Fruit fly (Drosophila melanogaster) whole organism, embryonic: ENCODE measurements around the gene CG18622.

Source experiments
- BtbVII ChIP-seq: fragments of 200-800 bp; sonication (Bioruptor generic); optimal IDR thresholded peaks from 3 replicates; lab custom pipeline; 2017; ENCODE audit warnings: missing biosample characterization, mild to moderate bottlenecking, missing genetic modification characterization
- CG10979 ChIP-seq: fragments of 200-800 bp; sonication (Bioruptor generic); optimal IDR thresholded peaks from 2 replicates; lab custom pipeline; 2018; ENCODE audit warnings: missing biosample characterization, mild to moderate bottlenecking, missing genetic modification characterization, moderate library complexity
- CG11504 ChIP-seq: fragments of 200-800 bp; sonication (Bioruptor generic); optimal IDR thresholded peaks from 3 replicates; lab custom pipeline; 2019; ENCODE audit warnings: missing biosample characterization, mild to moderate bottlenecking, missing genetic modification characterization, moderate library complexity
- CG12219 ChIP-seq: fragments of 200-800 bp; sonication (Bioruptor generic); optimal IDR thresholded peaks from 3 replicates; lab custom pipeline; 2018; ENCODE audit warnings: missing biosample characterization, mild to moderate bottlenecking, missing genetic modification characterization
- CG12236 ChIP-seq: fragments of 200-800 bp; sonication (Bioruptor generic); optimal IDR thresholded peaks from 2 replicates; lab custom pipeline; 2016; ENCODE audit warnings: missing biosample characterization, missing genetic modification characterization
- CG15696 ChIP-seq: fragments of 200-800 bp; sonication (Bioruptor generic); optimal IDR thresholded peaks from 2 replicates; lab custom pipeline; 2019; ENCODE audit warnings: missing biosample characterization, mild to moderate bottlenecking, missing genetic modification characterization, moderate library complexity
- CG1602 ChIP-seq: fragments of 200-800 bp; sonication (Bioruptor generic); optimal IDR thresholded peaks from 3 replicates; lab custom pipeline; 2016; ENCODE audit warnings: missing biosample characterization, missing genetic modification characterization
- CG17361 ChIP-seq: fragments of 200-800 bp; sonication (Bioruptor generic); IDR thresholded peaks from 3 replicates; pipeline ENCODE4 v1.3.6; 2022; ENCODE audit warnings: missing biosample characterization, missing genetic modification characterization
- CG17385 ChIP-seq: fragments of 200-800 bp; sonication (Bioruptor generic); optimal IDR thresholded peaks from 3 replicates; lab custom pipeline; 2018; ENCODE audit warnings: missing biosample characterization, mild to moderate bottlenecking, missing genetic modification characterization
- CG18011 ChIP-seq: fragments of 200-800 bp; sonication (Bioruptor generic); optimal IDR thresholded peaks from 2 replicates; lab custom pipeline; 2017; ENCODE audit warnings: missing biosample characterization, missing genetic modification characterization, mild to moderate bottlenecking, moderate library complexity, missing genotype
- CG1832 ChIP-seq: fragments of 200-800 bp; sonication (Bioruptor generic); optimal IDR thresholded peaks from 2 replicates; lab custom pipeline; 2017; ENCODE audit warnings: missing biosample characterization, mild to moderate bottlenecking, missing genetic modification characterization, inconsistent platforms
- CG2678 ChIP-seq: fragments of 200-800 bp; sonication (Bioruptor generic); optimal IDR thresholded peaks from 3 replicates; lab custom pipeline; 2019; ENCODE audit warnings: missing biosample characterization, mild to moderate bottlenecking, missing genetic modification characterization, moderate library complexity
- CG2712 ChIP-seq: fragments of 200-800 bp; optimal IDR thresholded peaks from 3 replicates; lab custom pipeline; 2019; ENCODE audit warnings: missing biosample characterization, mild to moderate bottlenecking, missing genetic modification characterization, moderate library complexity
- CG2875 ChIP-seq: fragments of 200-800 bp; sonication (Bioruptor generic); optimal IDR thresholded peaks from 2 replicates; lab custom pipeline; 2017; ENCODE audit warnings: missing biosample characterization, mild to moderate bottlenecking, missing genetic modification characterization, missing genetic modification reagents
- CG32767 ChIP-seq: fragments of 200-800 bp; sonication (Bioruptor generic); IDR thresholded peaks from 2 replicates; pipeline ENCODE4 v1.3.6; 2022; ENCODE audit warnings: missing biosample characterization, missing genetic modification characterization
- CG34376 ChIP-seq: fragments of 200-800 bp; sonication (Bioruptor generic); optimal IDR thresholded peaks from 2 replicates; lab custom pipeline; 2018; ENCODE audit warnings: missing biosample characterization, mild to moderate bottlenecking, missing genetic modification characterization
- CG34422 ChIP-seq: fragments of 200-800 bp; sonication (Bioruptor generic); IDR thresholded peaks from 3 replicates; pipeline ENCODE4 v1.3.6; 2022; ENCODE audit warnings: missing biosample characterization, missing genetic modification characterization
- CG3847 ChIP-seq: fragments of 200-800 bp; sonication (Bioruptor generic); IDR thresholded peaks from 2 replicates; pipeline ENCODE4 v1.3.6; 2022; ENCODE audit warnings: missing biosample characterization, missing genetic modification characterization
- CG4617 ChIP-seq: fragments of 200-800 bp; sonication (Bioruptor generic); optimal IDR thresholded peaks from 3 replicates; lab custom pipeline; 2016; ENCODE audit warnings: missing biosample characterization, missing genetic modification characterization, borderline replicate concordance
- CG4820 ChIP-seq: fragments of 200-800 bp; sonication (Bioruptor generic); optimal IDR thresholded peaks from 3 replicates; lab custom pipeline; 2016; ENCODE audit warnings: missing biosample characterization, missing genetic modification characterization
- CG7745 ChIP-seq: fragments of 200-800 bp; sonication (Bioruptor generic); optimal IDR thresholded peaks from 2 replicates; lab custom pipeline; 2018; ENCODE audit warnings: missing biosample characterization, mild to moderate bottlenecking, missing genetic modification characterization, moderate library complexity
- CG8089 ChIP-seq: fragments of 200-800 bp; sonication (Bioruptor generic); optimal IDR thresholded peaks from 3 replicates; lab custom pipeline; 2016; ENCODE audit warnings: missing biosample characterization, missing genetic modification characterization
- Dad ChIP-seq: fragments of 200-800 bp; sonication (Bioruptor generic); optimal IDR thresholded peaks from 3 replicates; lab custom pipeline; 2016; ENCODE audit warnings: missing biosample characterization, missing genetic modification characterization
- Dbx ChIP-seq: fragments of 200-800 bp; sonication (Bioruptor generic); IDR thresholded peaks from 3 replicates; pipeline ENCODE4 v1.3.6; 2022; ENCODE audit warnings: missing biosample characterization, missing genetic modification characterization
- Dek ChIP-seq: fragments of 200-800 bp; sonication (Bioruptor generic); optimal IDR thresholded peaks from 3 replicates; lab custom pipeline; 2019; ENCODE audit warnings: missing biosample characterization, mild to moderate bottlenecking, missing genetic modification characterization, moderate library complexity
- Dip3 ChIP-seq: fragments of 200-800 bp; sonication (Bioruptor generic); optimal IDR thresholded peaks from 3 replicates; lab custom pipeline; 2016; ENCODE audit warnings: missing biosample characterization, missing genetic modification characterization
- Dll ChIP-seq: fragments of 200-800 bp; sonication (Bioruptor generic); IDR thresholded peaks from 4 replicates; pipeline ENCODE4 v1.3.6; 2022; ENCODE audit warnings: missing biosample characterization, missing genetic modification characterization; ENCODE audit not compliant: partially characterized antibody
- Gsc ChIP-seq: fragments of 200-800 bp; sonication (Bioruptor generic); IDR thresholded peaks from 2 replicates; pipeline ENCODE4 v1.3.6; 2022; ENCODE audit warnings: missing biosample characterization, missing genetic modification characterization
- Hmr ChIP-seq: fragments of 200-800 bp; sonication (Bioruptor generic); optimal IDR thresholded peaks from 3 replicates; lab custom pipeline; 2017; ENCODE audit warnings: mild to moderate bottlenecking, missing biosample characterization, missing genetic modification reagents, missing genetic modification characterization
- MESR4 ChIP-seq: fragments of 200-800 bp; sonication (Bioruptor generic); optimal IDR thresholded peaks from 2 replicates; lab custom pipeline; 2018; ENCODE audit warnings: missing biosample characterization, mild to moderate bottlenecking, missing genetic modification characterization, moderate library complexity
- Mad ChIP-seq: fragments of 200-800 bp; sonication (Bioruptor generic); optimal IDR thresholded peaks from 2 replicates; lab custom pipeline; 2016; ENCODE audit warnings: missing biosample characterization, missing genetic modification characterization
- Med ChIP-seq: fragments of 200-800 bp; sonication (Bioruptor generic); peaks from one replicate; lab custom pipeline; 2016; ENCODE audit warnings: missing biosample characterization, missing genetic modification characterization, mild to moderate bottlenecking, inconsistent platforms, moderate library complexity
- Meics ChIP-seq: fragments of 200-800 bp; sonication (Bioruptor generic); optimal IDR thresholded peaks from 2 replicates; lab custom pipeline; 2017; ENCODE audit warnings: missing biosample characterization, mild to moderate bottlenecking, missing genetic modification characterization
- Mes4 ChIP-seq: fragments of 200-800 bp; sonication (Bioruptor generic); optimal IDR thresholded peaks from 2 replicates; lab custom pipeline; 2016; ENCODE audit warnings: missing biosample characterization, missing genetic modification characterization
- Nf-YA ChIP-seq: fragments of 200-800 bp; sonication (Bioruptor generic); IDR thresholded peaks from 2 replicates; pipeline ENCODE4 v1.3.6; 2022; ENCODE audit warnings: missing biosample characterization, missing genetic modification characterization
- Nf-YB ChIP-seq: fragments of 200-800 bp; sonication (Bioruptor generic); optimal IDR thresholded peaks from 3 replicates; lab custom pipeline; 2019; ENCODE audit warnings: missing biosample characterization, mild to moderate bottlenecking, missing genetic modification characterization, moderate library complexity
- Oaz ChIP-seq: fragments of 200-800 bp; sonication (Bioruptor generic); IDR thresholded peaks from 2 replicates; pipeline ENCODE4 v1.3.6; 2022; ENCODE audit warnings: missing biosample characterization, missing genetic modification characterization
- Sox102F ChIP-seq: fragments of 200-800 bp; sonication (Bioruptor generic); optimal IDR thresholded peaks from 2 replicates; lab custom pipeline; 2018; ENCODE audit warnings: missing biosample characterization, mild to moderate bottlenecking, missing genetic modification characterization, moderate library complexity
- chinmo ChIP-seq: fragments of 200-800 bp; sonication (Bioruptor generic); IDR thresholded peaks from 4 replicates; pipeline ENCODE4 v1.3.6; 2022; ENCODE audit warnings: missing biosample characterization, missing genetic modification characterization; ENCODE audit not compliant: partially characterized antibody
- dati ChIP-seq: fragments of 200-800 bp; sonication (Bioruptor generic); IDR thresholded peaks from 2 replicates; pipeline ENCODE4 v1.3.6; 2022; ENCODE audit warnings: missing biosample characterization, missing genetic modification characterization
- fu2 ChIP-seq: fragments of 200-800 bp; sonication (Bioruptor generic); optimal IDR thresholded peaks from 2 replicates; lab custom pipeline; 2016; ENCODE audit warnings: missing biosample characterization, missing genetic modification characterization
- klu ChIP-seq: fragments of 200-800 bp; sonication (Bioruptor generic); IDR thresholded peaks from 2 replicates; pipeline ENCODE4 v1.3.6; 2022; ENCODE audit warnings: missing biosample characterization, missing genetic modification characterization
- lilli ChIP-seq: fragments of 200-800 bp; sonication (Bioruptor generic); optimal IDR thresholded peaks from 3 replicates; lab custom pipeline; 2016; ENCODE audit warnings: missing biosample characterization, missing genetic modification characterization
- lov ChIP-seq, 2 experiments: fragments of 200-800 bp in 1 of 2; fragments of >200 bp in 1 of 2; sonication (Bioruptor generic) in 1 of 2; IDR thresholded peaks in 1 of 2; optimal IDR thresholded peaks in 1 of 2; 2 replicates in 1 of 2; 3 replicates in 1 of 2; pipeline versions ENCODE4 v1.3.6 to Lab custom; 2017 to 2022; ENCODE audit warnings: missing biosample characterization in 1 of 2, missing genetic modification characterization in 1 of 2
- maf-S ChIP-seq: fragments of 200-800 bp; sonication (Bioruptor generic); optimal IDR thresholded peaks from 2 replicates; lab custom pipeline; 2016; ENCODE audit warnings: missing biosample characterization, missing genetic modification characterization
- odd ChIP-seq: fragments of 200-800 bp; sonication (Bioruptor generic); optimal IDR thresholded peaks from 2 replicates; lab custom pipeline; 2017; ENCODE audit warnings: missing biosample characterization, mild to moderate bottlenecking, missing genetic modification characterization
- pum ChIP-seq: fragments of 200-800 bp; sonication (Bioruptor generic); optimal IDR thresholded peaks from 2 replicates; lab custom pipeline; 2016; ENCODE audit warnings: missing biosample characterization, missing genetic modification characterization
- sens ChIP-seq: fragments of 200-800 bp; sonication (Bioruptor generic); peaks from one replicate; lab custom pipeline; 2016; ENCODE audit warnings: missing biosample characterization, missing genetic modification characterization
- tll ChIP-seq, 2 experiments: fragments of 200-800 bp in 1 of 2; fragments of >200 bp in 1 of 2; sonication (Bioruptor generic) in 1 of 2; optimal IDR thresholded peaks; 2 replicates each; lab custom pipeline; 2017 to 2019; ENCODE audit warnings: missing biosample characterization in 2 of 2, missing genetic modification characterization in 2 of 2, mild to moderate bottlenecking in 1 of 2, moderate library complexity in 1 of 2
- trh ChIP-seq: fragments of 200-800 bp; sonication (Bioruptor generic); optimal IDR thresholded peaks from 2 replicates; lab custom pipeline; 2016; ENCODE audit warnings: missing biosample characterization, missing genetic modification characterization

The CG18622 gene

dm6 chr3R:16982108-16982707, 5.3 kb downstream of the CG18622 start, which contains the start of gene AhcyL2 (continued):
- peak; percentile 92; the same call in 2 of the 4 replicates for TF ChIP-seq chinmo (GFP tag; lab: Robert Waterston, UW)
- TF ChIP-seq CG7745 (tag; lab: Kevin White, UChicago) = no peak
- peak; percentile 67 for TF ChIP-seq BtbVII (GFP tag; lab: Kevin White, UChicago)
- no peak for TF ChIP-seq sens (GFP tag; lab: Kevin White, UChicago)
- no peak for TF ChIP-seq Mes4 (GFP tag; lab: Kevin White, UChicago)
- no peak for TF ChIP-seq Dbx (GFP tag; lab: Robert Waterston, UW)
- no peak for TF ChIP-seq CG17361 (GFP tag; lab: Robert Waterston, UW)
- TF ChIP-seq CG4820 (GFP tag; lab: Kevin White, UChicago) = no peak
- no peak for TF ChIP-seq lov (optimal IDR thresholded peaks at IDR 0.05; lab: Kevin White, UChicago)
- TF ChIP-seq lov (GFP tag; IDR thresholded peaks at IDR 0.05; lab: Robert Waterston, UW) = no peak
- no peak for TF ChIP-seq CG10979 (tag; lab: Kevin White, UChicago)
- no peak for TF ChIP-seq fu2 (GFP tag; lab: Kevin White, UChicago)
- TF ChIP-seq CG1832 (GFP tag; lab: Kevin White, UChicago) = no peak
- TF ChIP-seq CG11504 (tag; lab: Kevin White, UChicago) = no peak
- TF ChIP-seq Hmr (GFP tag; lab: Kevin White, UChicago) = peak; percentile 14
- TF ChIP-seq Dll (GFP tag; lab: Robert Waterston, UW) = no peak
- no peak for TF ChIP-seq CG3847 (GFP tag; lab: Robert Waterston, UW)
- TF ChIP-seq CG2678 (tag; lab: Kevin White, UChicago) = no peak
- TF ChIP-seq Nf-YB (GFP tag; lab: Kevin White, UChicago) = no peak
- TF ChIP-seq Dad (GFP tag; lab: Kevin White, UChicago) = no peak
- TF ChIP-seq CG2712 = no peak
- no peak for TF ChIP-seq CG1602 (GFP tag; lab: Kevin White, UChicago)
- TF ChIP-seq maf-S (GFP tag; lab: Kevin White, UChicago) = no peak
- TF ChIP-seq CG15696 = no peak
- no peak for TF ChIP-seq CG2875 (GFP tag; lab: Kevin White, UChicago)
- no peak for TF ChIP-seq dati (GFP tag; lab: Robert Waterston, UW)
- TF ChIP-seq CG4617 (GFP tag; lab: Kevin White, UChicago) = no peak
- no peak for TF ChIP-seq tll (GFP tag; optimal IDR thresholded peaks at IDR 0.05; lab: Kevin White, UChicago)
- TF ChIP-seq Med (GFP tag; lab: Kevin White, UChicago) = peak; percentile 47
- 0 out of 3 replicates have a peak, but pooled peaks have one; percentile 14 for TF ChIP-seq CG34422 (GFP tag; lab: Robert Waterston, UW)
- TF ChIP-seq pum (GFP tag; lab: Kevin White, UChicago) = no peak
- TF ChIP-seq Dip3 (GFP tag; lab: Kevin White, UChicago) = no peak
- TF ChIP-seq Gsc (GFP tag; lab: Robert Waterston, UW) = no peak
- no peak for TF ChIP-seq MESR4
- TF ChIP-seq Dek (tag; lab: Kevin White, UChicago) = no peak
- peak; percentile 6 for TF ChIP-seq CG17385 (GFP tag; lab: Kevin White, UChicago)
- TF ChIP-seq Mad = no peak
- no peak for TF ChIP-seq Sox102F (GFP tag; lab: Kevin White, UChicago)
- no peak for TF ChIP-seq Oaz
- no peak for TF ChIP-seq CG18011 (GFP tag; lab: Kevin White, UChicago)
- no peak for TF ChIP-seq CG8089 (GFP tag; lab: Kevin White, UChicago)
- TF ChIP-seq lilli (GFP tag; lab: Kevin White, UChicago) = no peak
- TF ChIP-seq Nf-YA (GFP tag; lab: Robert Waterston, UW) = no peak
- TF ChIP-seq Meics (GFP tag; lab: Kevin White, UChicago) = peak; percentile 1
- no peak for TF ChIP-seq odd (GFP tag; lab: Kevin White, UChicago)
- no peak for TF ChIP-seq trh
- no peak for TF ChIP-seq CG12236 (GFP tag; lab: Kevin White, UChicago)
- TF ChIP-seq CG34376 = peak; percentile 91
- TF ChIP-seq CG12219 = no peak
- no peak for TF ChIP-seq CG32767 (GFP tag; lab: Robert Waterston, UW)
- no peak for TF ChIP-seq klu (GFP tag; lab: Robert Waterston, UW)
